Worm (Caenorhabditis elegans): ENCODE data around the gene M60.6.

The M60.6 gene

DNA sequence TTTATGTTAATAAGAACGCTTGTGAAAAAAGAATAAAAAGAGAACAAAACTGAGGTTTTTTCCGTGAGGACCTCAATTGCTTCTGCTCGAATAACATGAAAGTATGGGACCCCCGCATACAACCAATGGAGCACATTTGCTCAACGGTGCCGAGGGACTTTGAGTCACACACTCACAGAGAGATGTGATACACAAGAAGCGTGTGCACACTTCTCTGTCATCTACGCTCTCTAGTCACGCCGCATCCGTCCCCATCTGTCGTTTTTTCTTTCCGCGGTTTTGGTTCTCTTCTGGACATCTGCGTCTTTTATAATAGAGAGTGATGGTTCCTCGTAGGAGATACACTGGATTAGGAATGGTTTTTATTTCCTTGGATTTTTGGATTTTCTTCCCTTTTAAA lies 46.3 kb downstream of the M60.6 start:
- peak; percentile 56 for TF ChIP-seq F13H6.1 (tag; optimal IDR thresholded peaks at IDR 0.05)
- TF ChIP-seq unc-39 (tag; optimal IDR thresholded peaks at IDR 0.05) = no peak
- no peak for TF ChIP-seq ceh-82 (tag; optimal IDR thresholded peaks at IDR 0.05)
- TF ChIP-seq unc-55 (GFP tag; optimal IDR thresholded peaks at IDR 0.05) = peak; percentile 87
- TF ChIP-seq R02D3.7 (tag; optimal IDR thresholded peaks at IDR 0.05) = no peak
- TF ChIP-seq nhr-12 (tag; optimal IDR thresholded peaks at IDR 0.05) = no peak
- no peak for TF ChIP-seq ztf-1 (GFP tag; conservative IDR thresholded peaks at IDR 0.05)
- TF ChIP-seq nhr-129 (tag; optimal IDR thresholded peaks at IDR 0.05) = peak; percentile 74
- TF ChIP-seq dmd-4 (tag; optimal IDR thresholded peaks at IDR 0.05) = no peak
- no peak for TF ChIP-seq ama-1 (optimal IDR thresholded peaks at IDR 0.05)
- TF ChIP-seq mdl-1 (tag; optimal IDR thresholded peaks at IDR 0.05) = peak in 1 of 2 experiments; percentile 58
- peak; percentile 3 for TF ChIP-seq lin-11 (tag; optimal IDR thresholded peaks at IDR 0.05)
- no peak for TF ChIP-seq nhr-23 (tag; optimal IDR thresholded peaks at IDR 0.05)
- TF ChIP-seq snpc-4 (tag; optimal IDR thresholded peaks at IDR 0.05) = no peak
- TF ChIP-seq aly-2 (tag; optimal IDR thresholded peaks at IDR 0.05) = no peak
- TF ChIP-seq C34F6.9 (tag; optimal IDR thresholded peaks at IDR 0.05) = peak; percentile 65
- no peak for TF ChIP-seq gmeb-1 (tag; optimal IDR thresholded peaks at IDR 0.05)
- no peak for TF ChIP-seq ceh-16 (tag; optimal IDR thresholded peaks at IDR 0.05)
- no peak for TF ChIP-seq egl-27 (tag; optimal IDR thresholded peaks at IDR 0.05)
- peak; percentile 67 for TF ChIP-seq zag-1 (tag; optimal IDR thresholded peaks at IDR 0.05)
- TF ChIP-seq crh-2 (tag; optimal IDR thresholded peaks at IDR 0.05) = peak; percentile 33
- TF ChIP-seq lin-39 (tag; optimal IDR thresholded peaks at IDR 0.05) = no peak
- no peak for TF ChIP-seq mbf-1 (tag; optimal IDR thresholded peaks at IDR 0.05)
- no peak for TF ChIP-seq nhr-21 (tag; optimal IDR thresholded peaks at IDR 0.05)
- no peak for TF ChIP-seq nhr-11 (tag; optimal IDR thresholded peaks at IDR 0.05)
- no peak for TF ChIP-seq ZK546.5 (tag; optimal IDR thresholded peaks at IDR 0.05)
- no peak for TF ChIP-seq blmp-1 (tag; optimal IDR thresholded peaks at IDR 0.05; ENCODE audit: insufficient read depth)
- no peak for TF ChIP-seq ztf-11 (tag; optimal IDR thresholded peaks at IDR 0.05)
- TF ChIP-seq ztf-4 (tag; optimal IDR thresholded peaks at IDR 0.05) = no peak
- peak; percentile 15 for TF ChIP-seq fos-1 (tag; optimal IDR thresholded peaks at IDR 0.05)
- no peak for TF ChIP-seq sma-3 (GFP tag; optimal IDR thresholded peaks at IDR 0.05)
- TF ChIP-seq skn-1 (tag; optimal IDR thresholded peaks at IDR 0.05) = no peak
- TF ChIP-seq Y55F3AM.14 (GFP tag; optimal IDR thresholded peaks at IDR 0.05) = no peak
- TF ChIP-seq mab-5 (tag; optimal IDR thresholded peaks at IDR 0.05) = no peak
- TF ChIP-seq sem-4 (tag; optimal IDR thresholded peaks at IDR 0.05) = no peak
- TF ChIP-seq unc-62 (GFP tag; optimal IDR thresholded peaks at IDR 0.05) = no peak
- no peak for TF ChIP-seq elt-3 (tag; optimal IDR thresholded peaks at IDR 0.05)
- TF ChIP-seq nhr-10 (tag; optimal IDR thresholded peaks at IDR 0.05) = no peak
- TF ChIP-seq peb-1 (tag; optimal IDR thresholded peaks at IDR 0.05) = no peak
- TF ChIP-seq sma-9 (GFP tag; optimal IDR thresholded peaks at IDR 0.05) = peak; percentile 68
- no peak for TF ChIP-seq sma-9 (tag; optimal IDR thresholded peaks at IDR 0.05)
- TF ChIP-seq nhr-237 (tag; optimal IDR thresholded peaks at IDR 0.05) = no peak
- TF ChIP-seq nhr-6 (tag; optimal IDR thresholded peaks at IDR 0.05) = no peak
- TF ChIP-seq lin-13 (GFP tag; optimal IDR thresholded peaks at IDR 0.05) = no peak
- TF ChIP-seq nhr-25 (tag; optimal IDR thresholded peaks at IDR 0.05) = no peak
- no peak for TF ChIP-seq nhr-77 (tag; optimal IDR thresholded peaks at IDR 0.05)
- no peak for TF ChIP-seq elt-1 (tag; optimal IDR thresholded peaks at IDR 0.05)
- TF ChIP-seq alr-1 (tag; optimal IDR thresholded peaks at IDR 0.05) = no peak
- peak in 1 of 2 experiments; percentile 60 for TF ChIP-seq lsy-2 (tag; optimal IDR thresholded peaks at IDR 0.05)

DNA sequence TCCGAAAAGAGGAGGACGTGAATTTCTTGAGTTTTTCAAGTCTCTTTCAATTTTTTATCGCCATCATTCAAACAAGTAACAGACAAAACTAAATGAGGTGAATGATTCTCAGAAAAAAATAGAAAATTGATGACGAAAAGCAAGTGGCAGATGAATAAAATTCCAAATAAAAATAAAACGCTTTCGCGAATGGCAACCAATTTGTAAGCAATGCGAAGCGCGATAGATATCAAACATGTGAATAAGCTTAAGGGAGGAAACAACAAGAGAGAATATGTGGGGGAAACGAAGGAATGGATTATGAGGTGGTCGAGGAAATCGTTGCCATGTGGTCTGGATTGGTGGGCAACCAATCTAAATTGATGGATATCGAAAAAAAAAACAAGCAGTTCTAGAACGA lies 47.8 kb downstream of the M60.6 start:
- no peak for TF ChIP-seq unc-55 (GFP tag; optimal IDR thresholded peaks at IDR 0.05)
- no peak for TF ChIP-seq nhr-12 (tag; optimal IDR thresholded peaks at IDR 0.05)
- TF ChIP-seq aly-2 (tag; optimal IDR thresholded peaks at IDR 0.05) = no peak
- TF ChIP-seq R02D3.7 (tag; optimal IDR thresholded peaks at IDR 0.05) = no peak

Data from whole organism, L2 larva.